Worm (Caenorhabditis elegans): ENCODE data around the gene ZK593.3.

DNA sequence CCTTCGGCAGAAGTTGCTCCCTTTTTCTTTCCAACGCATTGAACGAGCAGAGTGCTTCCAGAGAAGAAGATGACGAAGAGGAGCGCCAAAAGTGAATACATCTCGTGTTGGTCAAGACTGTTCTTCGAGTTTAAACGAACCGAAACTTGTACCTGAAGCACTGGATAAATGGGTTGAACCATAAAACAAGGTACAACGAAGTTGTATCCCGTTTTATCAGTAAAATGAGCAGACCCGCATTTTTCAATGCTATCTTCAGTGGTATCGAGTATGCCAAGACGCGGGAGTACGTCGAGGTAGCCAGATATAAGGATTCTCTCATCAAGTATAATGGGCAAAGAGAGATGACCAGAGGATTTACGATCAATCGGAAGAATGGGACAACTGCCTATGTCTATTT, 28.2 kb upstream of the ZK593.3 start, which contains the start of gene F13E9.16:
- TF ChIP-seq ama-1 (optimal IDR thresholded peaks at IDR 0.05) (no peak), pes-1 (GFP tag; IDR thresholded peaks at IDR 0.05) (no peak), hmbx-1 (tag; optimal IDR thresholded peaks at IDR 0.05) (no peak), F13C5.2 (tag; optimal IDR thresholded peaks at IDR 0.05) (no peak), scrt-1 (GFP tag; IDR thresholded peaks at IDR 0.05) (no peak), hnd-1 (tag; optimal IDR thresholded peaks at IDR 0.05) (no peak), sea-1 (GFP tag; conservative IDR thresholded peaks at IDR 0.05) (no peak)
